Worm (Caenorhabditis elegans) whole organism, L2 larva: ENCODE measurements around the gene Y56A3A.2.
A peak's percentile ranks its signal among the peaks of the same experiment; 100 is the strongest.

ENCODE experiments used
- C34F6.9 ChIP-seq: fragments of 150-350 bp; optimal IDR thresholded peaks from 2 replicates; lab custom pipeline; 2014; ENCODE audit warnings: missing biosample characterization, missing genetic modification characterization
- F13H6.1 ChIP-seq: sonication (generic microtip); optimal IDR thresholded peaks from 2 replicates; lab custom pipeline; 2016; ENCODE audit warnings: missing genetic modification characterization, missing compliant biosample characterization
- R02D3.7 ChIP-seq: fragments of 150-350 bp; optimal IDR thresholded peaks from 2 replicates; lab custom pipeline; 2014; ENCODE audit warnings: missing biosample characterization, missing genetic modification characterization
- ZK546.5 ChIP-seq: sonication (generic microtip); optimal IDR thresholded peaks from 2 replicates; lab custom pipeline; 2017; ENCODE audit warnings: missing biosample characterization, missing genetic modification characterization
- blmp-1 ChIP-seq: sonication (generic microtip); optimal IDR thresholded peaks from 2 replicates; lab custom pipeline; 2017; ENCODE audit warnings: missing genetic modification characterization, mild to moderate bottlenecking, missing compliant biosample characterization, antibody characterized with exemption, moderate library complexity; ENCODE audit not compliant: insufficient read depth
- ceh-82 ChIP-seq: fragments of 150-350 bp; optimal IDR thresholded peaks from 2 replicates; lab custom pipeline; 2014; ENCODE audit warnings: missing biosample characterization, missing genetic modification characterization
- crh-2 ChIP-seq: sonication (generic microtip); optimal IDR thresholded peaks from 2 replicates; lab custom pipeline; 2017; ENCODE audit warnings: missing biosample characterization, missing genetic modification characterization
- elt-1 ChIP-seq: fragments of 150-350 bp; optimal IDR thresholded peaks from 2 replicates; lab custom pipeline; 2014; ENCODE audit warnings: missing biosample characterization, missing genetic modification characterization
- fos-1 ChIP-seq: fragments of 150-350 bp; optimal IDR thresholded peaks from 2 replicates; lab custom pipeline; 2014; ENCODE audit warnings: missing biosample characterization, missing genetic modification characterization
- gmeb-1 ChIP-seq: fragments of 150-350 bp; optimal IDR thresholded peaks from 2 replicates; lab custom pipeline; 2014; ENCODE audit warnings: missing biosample characterization, missing genetic modification characterization
- lin-11 ChIP-seq: fragments of 150-350 bp; sonication (generic microtip); optimal IDR thresholded peaks from 2 replicates; lab custom pipeline; 2014; ENCODE audit warnings: missing biosample characterization, missing genetic modification characterization, inconsistent platforms, mixed read lengths
- lin-39 ChIP-seq: fragments of 150-350 bp; optimal IDR thresholded peaks from 2 replicates; lab custom pipeline; 2014; ENCODE audit warnings: missing biosample characterization, missing genetic modification reagents, missing genetic modification characterization
- lsy-2 ChIP-seq, 2 experiments: fragments of 150-350 bp in 1 of 2; sonication (generic microtip) in 1 of 2; optimal IDR thresholded peaks; 2 replicates each; lab custom pipeline; 2014 to 2017; ENCODE audit warnings: missing biosample characterization in 2 of 2, missing genetic modification characterization in 2 of 2
- mbf-1 ChIP-seq: sonication (generic microtip); optimal IDR thresholded peaks from 2 replicates; lab custom pipeline; 2017; ENCODE audit warnings: missing biosample characterization, missing genetic modification characterization
- nhr-129 ChIP-seq: fragments of 150-350 bp; optimal IDR thresholded peaks from 2 replicates; lab custom pipeline; 2014; ENCODE audit warnings: missing biosample characterization, missing genetic modification characterization
- nhr-21 ChIP-seq: fragments of 150-350 bp; optimal IDR thresholded peaks from 2 replicates; lab custom pipeline; 2014; ENCODE audit warnings: missing biosample characterization, missing genetic modification characterization
- nhr-23 ChIP-seq: fragments of 150-350 bp; optimal IDR thresholded peaks from 2 replicates; lab custom pipeline; 2014; ENCODE audit warnings: missing biosample characterization, missing genetic modification reagents, missing genetic modification characterization
- nhr-25 ChIP-seq: fragments of 150-350 bp; sonication (generic microtip); optimal IDR thresholded peaks from 3 replicates; lab custom pipeline; 2014; ENCODE audit warnings: missing biosample characterization, missing genetic modification characterization
- nhr-6 ChIP-seq: fragments of 150-350 bp; optimal IDR thresholded peaks from 2 replicates; lab custom pipeline; 2014; ENCODE audit warnings: missing biosample characterization, missing genetic modification characterization
- sem-4 ChIP-seq: fragments of 150-350 bp; optimal IDR thresholded peaks from 2 replicates; lab custom pipeline; 2014; ENCODE audit warnings: missing biosample characterization, missing genetic modification reagents, missing genetic modification characterization
- skn-1 ChIP-seq: sonication (generic microtip); optimal IDR thresholded peaks from 2 replicates; lab custom pipeline; 2017; ENCODE audit warnings: missing biosample characterization, missing genetic modification characterization
- sma-3 ChIP-seq: sonication (generic microtip); optimal IDR thresholded peaks from 2 replicates; lab custom pipeline; 2016; ENCODE audit warnings: missing genetic modification reagents, missing genetic modification characterization, missing compliant biosample characterization
- sma-9 ChIP-seq, 2 experiments: fragments of 150-350 bp in 1 of 2; sonication (generic microtip) in 1 of 2; optimal IDR thresholded peaks; 2 replicates each; lab custom pipeline; 2014 to 2016; ENCODE audit warnings: missing genetic modification characterization in 2 of 2, mild to moderate bottlenecking in 1 of 2, missing biosample characterization in 1 of 2, missing compliant biosample characterization in 1 of 2, missing genetic modification reagents in 1 of 2, moderate library complexity in 1 of 2
- snpc-4 ChIP-seq: fragments of 150-350 bp; optimal IDR thresholded peaks from 2 replicates; lab custom pipeline; 2014; ENCODE audit warnings: missing biosample characterization, missing genetic modification characterization
- unc-39 ChIP-seq: fragments of 150-350 bp; optimal IDR thresholded peaks from 2 replicates; lab custom pipeline; 2014; ENCODE audit warnings: missing biosample characterization, missing genetic modification characterization
- unc-55 ChIP-seq: fragments of 150-350 bp; sonication (generic microtip); optimal IDR thresholded peaks from 3 replicates; lab custom pipeline; 2014; ENCODE audit warnings: missing biosample characterization, missing genetic modification reagents, missing genetic modification characterization
- unc-62 ChIP-seq: fragments of 150-350 bp; optimal IDR thresholded peaks from 2 replicates; lab custom pipeline; 2014; ENCODE audit warnings: missing biosample characterization, missing genetic modification reagents, missing genetic modification characterization
- zag-1 ChIP-seq: fragments of 150-350 bp; optimal IDR thresholded peaks from 2 replicates; lab custom pipeline; 2014; ENCODE audit warnings: missing biosample characterization, missing genetic modification characterization
- ztf-1 ChIP-seq: fragments of 200-800 bp; sonication (Bioruptor generic); conservative IDR thresholded peaks from 2 replicates; pipeline ENCODE4 v1.3.6; 2022; ENCODE audit warnings: missing genetic modification characterization, missing compliant biosample characterization
- ztf-11 ChIP-seq: sonication (generic microtip); optimal IDR thresholded peaks from 2 replicates; lab custom pipeline; 2017; ENCODE audit warnings: missing biosample characterization, missing genetic modification characterization
- ztf-4 ChIP-seq: fragments of 150-350 bp; optimal IDR thresholded peaks from 2 replicates; lab custom pipeline; 2014; ENCODE audit warnings: missing biosample characterization, missing genetic modification characterization

The Y56A3A.2 gene

DNA sequence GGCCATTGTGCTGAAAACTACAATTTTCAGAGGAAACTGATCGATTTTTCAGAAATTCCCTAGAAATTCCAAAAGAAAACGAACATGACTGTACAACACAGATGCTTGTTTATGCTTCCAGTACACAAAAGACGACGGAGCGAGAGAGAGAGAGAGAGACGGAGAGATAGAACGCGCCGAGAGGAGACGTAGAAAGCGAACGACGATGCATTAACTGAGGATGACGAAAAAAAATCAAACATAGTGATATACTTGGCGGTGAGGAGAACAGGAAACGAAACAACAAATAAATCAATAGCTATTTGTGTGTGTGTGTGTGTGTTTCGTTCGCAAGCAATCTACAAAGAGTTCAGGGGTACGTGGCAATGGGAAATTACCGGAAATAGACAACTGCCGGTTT, 27.3 kb downstream of the Y56A3A.2 start:
- TF ChIP-seq ztf-11 (tag; lab: Kevin White, UChicago) (no peak), skn-1 (tag; lab: Kevin White, UChicago) (peak; percentile 66), lsy-2 (tag; optimal IDR thresholded peaks at IDR 0.05; lab: Kevin White, UChicago) (peak in 1 of 2 experiments; percentile 38), C34F6.9 (tag; lab: Kevin White, UChicago) (no peak), unc-62 (GFP tag; lab: Kevin White, UChicago) (no peak), unc-55 (GFP tag; lab: Kevin White, UChicago) (peak; percentile 8), R02D3.7 (no peak), nhr-25 (peak; percentile 11), nhr-129 (peak; percentile 28), blmp-1 (tag; lab: Kevin White, UChicago) (peak; percentile 18), crh-2 (peak; percentile 32), fos-1 (tag; lab: Kevin White, UChicago) (peak; percentile 48), sma-9 (GFP tag; optimal IDR thresholded peaks at IDR 0.05; lab: Kevin White, UChicago) (peak; percentile 10), sma-9 (tag; optimal IDR thresholded peaks at IDR 0.05; lab: Kevin White, UChicago) (no peak), ztf-1 (GFP tag; lab: Robert Waterston, UW) (no peak), ceh-82 (tag; lab: Kevin White, UChicago) (no peak)

DNA sequence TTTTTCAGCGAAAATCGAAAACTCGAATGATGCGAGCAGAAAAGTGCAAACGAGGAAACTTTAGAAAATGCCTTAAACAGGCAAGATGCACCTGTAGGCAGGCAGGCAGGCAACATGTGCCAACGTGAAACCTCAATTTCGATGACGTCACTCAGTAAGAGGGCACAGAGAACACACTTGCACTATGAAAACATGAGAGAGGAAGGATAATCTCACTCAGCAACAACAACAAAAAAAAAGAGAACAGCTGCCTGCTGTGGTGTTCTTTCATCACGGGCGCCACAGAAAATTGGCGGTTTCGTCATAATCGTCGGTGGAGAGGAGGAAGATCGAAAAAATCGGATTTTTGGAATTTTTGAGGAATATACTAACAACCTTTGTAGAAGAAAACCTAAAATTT, 27.9 kb downstream of the Y56A3A.2 start:
- TF ChIP-seq nhr-129 (peak; percentile 19), F13H6.1 (tag; lab: Kevin White, UChicago) (peak; percentile 52), sma-9 (GFP tag; optimal IDR thresholded peaks at IDR 0.05; lab: Kevin White, UChicago) (peak; percentile 12), sma-9 (tag; optimal IDR thresholded peaks at IDR 0.05; lab: Kevin White, UChicago) (no peak), sem-4 (peak; percentile 44), C34F6.9 (tag; lab: Kevin White, UChicago) (peak; percentile 9), ZK546.5 (no peak), nhr-6 (tag; lab: Kevin White, UChicago) (no peak)

DNA sequence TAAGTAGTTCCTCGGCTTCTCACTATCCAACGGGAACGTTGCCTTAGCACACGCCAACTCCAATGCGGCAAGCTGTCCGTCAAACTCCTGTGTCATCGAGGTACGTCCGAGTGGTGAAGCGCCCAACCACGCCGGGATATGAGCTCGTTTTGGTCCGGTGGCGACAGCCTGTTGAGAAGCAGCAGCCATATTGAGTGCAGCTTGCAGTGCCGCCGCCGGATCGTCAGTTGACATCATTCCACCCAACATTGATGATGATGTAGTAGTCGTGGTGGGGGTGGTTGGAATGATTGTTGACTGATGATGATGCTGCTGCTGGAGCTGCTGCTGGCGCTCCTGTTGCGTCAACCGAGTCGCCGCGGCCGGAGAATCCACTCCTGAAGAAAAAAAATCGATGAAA, 28.6 kb downstream of the Y56A3A.2 start:
- no peak for TF ChIP-seq lin-11 (tag; lab: Kevin White, UChicago)
- TF ChIP-seq ceh-82 (tag; lab: Kevin White, UChicago): no peak
- TF ChIP-seq nhr-21 (tag; lab: Kevin White, UChicago): no peak
- TF ChIP-seq unc-39 (tag; lab: Kevin White, UChicago): no peak
- TF ChIP-seq mbf-1 (tag; lab: Kevin White, UChicago): no peak
- no peak for TF ChIP-seq gmeb-1
- TF ChIP-seq elt-1 (tag; lab: Kevin White, UChicago): no peak
- TF ChIP-seq sma-3 (GFP tag; lab: Kevin White, UChicago): no peak
- no peak for TF ChIP-seq unc-62 (GFP tag; lab: Kevin White, UChicago)
- TF ChIP-seq nhr-6 (tag; lab: Kevin White, UChicago): no peak
- no peak for TF ChIP-seq skn-1 (tag; lab: Kevin White, UChicago)
- no peak for TF ChIP-seq sma-9 (GFP tag; optimal IDR thresholded peaks at IDR 0.05; lab: Kevin White, UChicago)
- TF ChIP-seq sma-9 (tag; optimal IDR thresholded peaks at IDR 0.05; lab: Kevin White, UChicago): no peak
- no peak for TF ChIP-seq zag-1 (tag; lab: Kevin White, UChicago)
- TF ChIP-seq lin-39 (tag; lab: Kevin White, UChicago): no peak
- TF ChIP-seq nhr-23 (tag; lab: Kevin White, UChicago): no peak
- TF ChIP-seq snpc-4 (tag; lab: Kevin White, UChicago): no peak
- TF ChIP-seq sem-4: no peak
- no peak for TF ChIP-seq crh-2
- no peak for TF ChIP-seq ztf-4 (tag; lab: Kevin White, UChicago)

DNA sequence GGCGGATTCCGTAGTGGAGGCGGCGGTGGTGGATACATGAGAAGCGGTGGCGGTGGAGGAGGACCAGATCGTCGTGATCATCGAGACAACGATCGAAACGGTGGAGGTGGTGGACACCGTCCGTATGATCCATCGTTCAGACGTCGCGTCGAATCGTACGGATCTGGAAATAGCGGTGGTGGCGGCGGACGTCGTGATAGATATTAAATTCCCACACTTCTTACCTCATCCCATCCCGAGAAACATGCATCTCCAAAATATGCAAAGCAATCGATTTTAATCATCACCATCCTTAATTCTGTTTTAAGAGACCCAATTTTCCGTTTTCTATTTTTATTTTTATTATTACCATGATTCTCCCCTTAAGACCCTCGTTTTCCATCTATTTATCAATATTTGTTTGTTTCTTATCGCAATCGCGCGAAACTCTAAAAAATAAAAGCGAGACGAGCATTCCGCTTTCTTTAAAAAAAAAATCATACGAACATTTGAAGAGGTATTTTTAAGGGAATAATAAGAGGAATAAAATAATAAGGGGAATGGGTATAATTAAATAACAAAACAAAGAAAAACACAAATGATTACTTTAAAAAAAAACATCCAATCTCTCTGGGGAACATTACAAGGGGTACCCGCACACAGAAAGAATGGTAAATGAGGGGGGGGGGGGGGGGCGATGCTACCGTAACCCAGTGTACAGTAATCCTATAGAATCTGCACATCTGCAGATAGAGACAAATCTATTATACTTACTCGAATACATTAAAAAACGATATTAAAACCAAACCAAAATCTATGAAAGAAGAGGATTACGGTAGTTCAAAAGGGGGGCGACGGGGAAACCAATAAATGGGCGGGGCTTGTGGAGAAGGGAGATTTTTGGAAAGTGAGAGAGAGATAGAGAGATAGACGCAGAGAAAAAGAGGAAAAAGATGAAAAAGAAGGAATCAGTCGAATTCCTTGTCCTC, 31.2 kb downstream of the Y56A3A.2 start:
- no peak for TF ChIP-seq crh-2
- peak in 1 of 2 experiments; percentile 3 for TF ChIP-seq lsy-2 (tag; optimal IDR thresholded peaks at IDR 0.05; lab: Kevin White, UChicago)
